Fruit fly (Drosophila melanogaster) whole organism, embryonic: Measurements from ENCODE around the gene AlaRS.

Source experiments
- CG10543 ChIP-seq: fragments of 200-800 bp; sonication (Bioruptor generic); optimal IDR thresholded peaks from 3 replicates; lab custom pipeline; 2017; ENCODE audit warnings: missing biosample characterization, mild to moderate bottlenecking, missing genetic modification characterization, moderate library complexity
- CG11247 ChIP-seq: fragments of 200-800 bp; sonication (Bioruptor generic); IDR thresholded peaks from 2 replicates; pipeline ENCODE4 v1.3.6; 2022; ENCODE audit warnings: missing biosample characterization, missing genetic modification characterization
- CG13775 ChIP-seq: fragments of 200-800 bp; sonication (Bioruptor generic); optimal IDR thresholded peaks from 3 replicates; lab custom pipeline; 2017; ENCODE audit warnings: missing biosample characterization, mild to moderate bottlenecking, missing genetic modification characterization
- CG15073 ChIP-seq: fragments of 200-800 bp; sonication (Bioruptor generic); optimal IDR thresholded peaks from 2 replicates; lab custom pipeline; 2016; ENCODE audit warnings: missing biosample characterization, missing genetic modification characterization
- CG1603 ChIP-seq: fragments of 200-800 bp; sonication (Bioruptor generic); optimal IDR thresholded peaks from 2 replicates; lab custom pipeline; 2019; ENCODE audit warnings: missing biosample characterization, mild to moderate bottlenecking, missing genetic modification characterization, moderate library complexity
- CG17328 ChIP-seq: fragments of 200-800 bp; sonication (Bioruptor generic); IDR thresholded peaks from 2 replicates; pipeline ENCODE4 v1.3.6; 2022; ENCODE audit warnings: missing biosample characterization, missing genetic modification characterization
- CG17361 ChIP-seq: fragments of 200-800 bp; sonication (Bioruptor generic); IDR thresholded peaks from 3 replicates; pipeline ENCODE4 v1.3.6; 2022; ENCODE audit warnings: missing biosample characterization, missing genetic modification characterization
- CG18764 ChIP-seq: fragments of 200-800 bp; sonication (Bioruptor generic); optimal IDR thresholded peaks from 3 replicates; lab custom pipeline; 2016; ENCODE audit warnings: missing biosample characterization, missing genetic modification characterization
- CG2116 ChIP-seq: fragments of 200-800 bp; sonication (Bioruptor generic); optimal IDR thresholded peaks from 3 replicates; lab custom pipeline; 2018; ENCODE audit warnings: missing biosample characterization, mild to moderate bottlenecking, missing genetic modification characterization
- CG2129 ChIP-seq: fragments of 200-800 bp; sonication (Bioruptor generic); IDR thresholded peaks from 2 replicates; pipeline ENCODE4 v1.3.6; 2022; ENCODE audit warnings: missing biosample characterization, missing genetic modification characterization; ENCODE audit not compliant: partially characterized antibody
- CG30403 ChIP-seq: fragments of 200-800 bp; sonication (Bioruptor generic); optimal IDR thresholded peaks from 3 replicates; lab custom pipeline; 2016; ENCODE audit warnings: missing biosample characterization, missing genetic modification characterization
- CG3726 ChIP-seq: fragments of 200-800 bp; sonication (Bioruptor generic); IDR thresholded peaks from 3 replicates; pipeline ENCODE4, ENCODE4 v1.3.6; 2022; ENCODE audit warnings: missing biosample characterization, missing genetic modification characterization
- CG3995 ChIP-seq: fragments of 200-800 bp; sonication (Bioruptor generic); optimal IDR thresholded peaks from 3 replicates; lab custom pipeline; 2016; ENCODE audit warnings: missing biosample characterization, missing genetic modification characterization
- CG4854 ChIP-seq: fragments of 200-800 bp; sonication (Bioruptor generic); optimal IDR thresholded peaks from 2 replicates; lab custom pipeline; 2016; ENCODE audit warnings: missing biosample characterization, missing genetic modification characterization, inconsistent platforms
- CG7745 ChIP-seq: fragments of 200-800 bp; sonication (Bioruptor generic); optimal IDR thresholded peaks from 2 replicates; lab custom pipeline; 2018; ENCODE audit warnings: missing biosample characterization, mild to moderate bottlenecking, missing genetic modification characterization, moderate library complexity
- CG8089 ChIP-seq: fragments of 200-800 bp; sonication (Bioruptor generic); optimal IDR thresholded peaks from 3 replicates; lab custom pipeline; 2016; ENCODE audit warnings: missing biosample characterization, missing genetic modification characterization
- CrebB ChIP-seq: fragments of 200-800 bp; sonication (Bioruptor generic); optimal IDR thresholded peaks from 3 replicates; lab custom pipeline; 2018; ENCODE audit warnings: missing biosample characterization, mild to moderate bottlenecking, missing genetic modification characterization
- D19A ChIP-seq: fragments of 200-800 bp; optimal IDR thresholded peaks from 3 replicates; lab custom pipeline; 2019; ENCODE audit warnings: missing biosample characterization, mild to moderate bottlenecking, missing genetic modification characterization, moderate library complexity
- E2f1 ChIP-seq: fragments of 200-800 bp; sonication (Bioruptor generic); IDR thresholded peaks from 2 replicates; pipeline ENCODE4 v1.3.6; 2022; ENCODE audit warnings: missing biosample characterization, missing genetic modification characterization
- HmgD ChIP-seq: fragments of 200-800 bp; sonication (Bioruptor generic); optimal IDR thresholded peaks from 3 replicates; lab custom pipeline; 2016; ENCODE audit warnings: missing biosample characterization, missing genetic modification characterization
- Neu2 ChIP-seq: fragments of 200-800 bp; sonication (Bioruptor generic); optimal IDR thresholded peaks from 3 replicates; lab custom pipeline; 2016; ENCODE audit warnings: missing biosample characterization, missing genetic modification characterization, borderline replicate concordance
- Oli ChIP-seq: fragments of 200-800 bp; sonication (Bioruptor generic); optimal IDR thresholded peaks from 2 replicates; lab custom pipeline; 2018; ENCODE audit warnings: missing biosample characterization, mild to moderate bottlenecking, missing genetic modification characterization, moderate library complexity
- Poxn ChIP-seq: fragments of 200-800 bp; sonication (Bioruptor generic); IDR thresholded peaks from 2 replicates; pipeline ENCODE4 v1.3.6; 2022; ENCODE audit warnings: missing biosample characterization, missing genetic modification characterization
- Rx ChIP-seq: fragments of 200-800 bp; sonication (Bioruptor generic); IDR thresholded peaks from 2 replicates; pipeline ENCODE4 v1.3.6; 2022; ENCODE audit warnings: missing biosample characterization, missing genetic modification characterization
- Scr ChIP-seq: fragments of 200-800 bp; sonication (Bioruptor generic); IDR thresholded peaks from 2 replicates; pipeline ENCODE4 v1.3.6; 2022; ENCODE audit warnings: missing biosample characterization, missing genetic modification characterization; ENCODE audit not compliant: partially characterized antibody
- Sry-δ ChIP-seq: fragments of 200-800 bp; sonication (Bioruptor generic); optimal IDR thresholded peaks from 2 replicates; lab custom pipeline; 2016; ENCODE audit warnings: missing biosample characterization, missing genetic modification characterization
- TFAM ChIP-seq: fragments of 200-800 bp; sonication (Bioruptor generic); optimal IDR thresholded peaks from 2 replicates; lab custom pipeline; 2017; ENCODE audit warnings: missing biosample characterization, missing genetic modification characterization, inconsistent platforms
- aop ChIP-seq: fragments of 200-800 bp; sonication (Bioruptor generic); IDR thresholded peaks from 2 replicates; pipeline ENCODE4 v1.3.6; 2022; ENCODE audit warnings: missing biosample characterization, missing genetic modification characterization
- bowl ChIP-seq: fragments of 200-800 bp; sonication (Bioruptor generic); IDR thresholded peaks from 2 replicates; pipeline ENCODE4 v1.3.6; 2022; ENCODE audit warnings: missing biosample characterization, missing genetic modification characterization
- br ChIP-seq: fragments of >200 bp; optimal IDR thresholded peaks from 2 replicates; lab custom pipeline; 2017
- btn ChIP-seq: fragments of 200-800 bp; sonication (Bioruptor generic); optimal IDR thresholded peaks from 2 replicates; lab custom pipeline; 2016; ENCODE audit warnings: missing biosample characterization, missing genetic modification characterization
- cad ChIP-seq: fragments of >200 bp; optimal IDR thresholded peaks from 2 replicates; lab custom pipeline; 2017; ENCODE audit warnings: missing biosample characterization, missing genetic modification characterization
- ci ChIP-seq: fragments of 200-800 bp; sonication (Bioruptor generic); IDR thresholded peaks from 3 replicates; pipeline ENCODE4 v1.3.6; 2022; ENCODE audit warnings: missing biosample characterization, missing genetic modification characterization
- cwo ChIP-seq: fragments of 200-800 bp; sonication (Bioruptor generic); optimal IDR thresholded peaks from 3 replicates; lab custom pipeline; 2017; ENCODE audit warnings: missing biosample characterization, missing genetic modification characterization, mild to moderate bottlenecking, moderate library complexity, missing genetic modification reagents
- dan ChIP-seq: fragments of 200-800 bp; sonication (Bioruptor generic); IDR thresholded peaks from 2 replicates; pipeline ENCODE4 v1.3.6; 2022; ENCODE audit warnings: missing biosample characterization, missing genetic modification characterization
- danr ChIP-seq: fragments of 200-800 bp; sonication (Bioruptor generic); IDR thresholded peaks from 2 replicates; pipeline ENCODE4 v1.3.6; 2022; ENCODE audit warnings: missing biosample characterization, missing genetic modification characterization
- dimm ChIP-seq: fragments of 200-800 bp; sonication (Bioruptor generic); IDR thresholded peaks from 2 replicates; pipeline ENCODE4 v1.3.6; 2022; ENCODE audit warnings: missing biosample characterization, missing genetic modification characterization
- exex ChIP-seq: fragments of 200-800 bp; sonication (Bioruptor generic); optimal IDR thresholded peaks from 4 replicates; lab custom pipeline; 2018; ENCODE audit warnings: missing biosample characterization, mild to moderate bottlenecking, missing genetic modification characterization, moderate library complexity
- hbn ChIP-seq: fragments of 200-800 bp; sonication (Bioruptor generic); IDR thresholded peaks from 2 replicates; pipeline ENCODE4 v1.3.6; 2022; ENCODE audit warnings: missing biosample characterization, missing genetic modification characterization; ENCODE audit not compliant: partially characterized antibody
- mirr ChIP-seq: fragments of 200-800 bp; sonication (Bioruptor generic); optimal IDR thresholded peaks from 3 replicates; lab custom pipeline; 2018; ENCODE audit warnings: missing biosample characterization, mild to moderate bottlenecking, missing genetic modification characterization
- nau ChIP-seq: fragments of 200-800 bp; sonication (Bioruptor generic); optimal IDR thresholded peaks from 3 replicates; lab custom pipeline; 2017; ENCODE audit warnings: missing biosample characterization, mild to moderate bottlenecking, missing genetic modification characterization, missing genetic modification reagents
- onecut ChIP-seq: fragments of 200-800 bp; sonication (Bioruptor generic); IDR thresholded peaks from 2 replicates; pipeline ENCODE4 v1.3.6; 2022; ENCODE audit warnings: missing biosample characterization, missing genetic modification characterization
- otp ChIP-seq: fragments of 200-800 bp; sonication (Bioruptor generic); IDR thresholded peaks from 3 replicates; pipeline ENCODE4, ENCODE4 v1.3.6; 2022; ENCODE audit warnings: missing biosample characterization, missing genetic modification characterization
- pb ChIP-seq: fragments of 200-800 bp; sonication (Bioruptor generic); optimal IDR thresholded peaks from 3 replicates; lab custom pipeline; 2016; ENCODE audit warnings: missing biosample characterization, missing genetic modification characterization
- sens ChIP-seq: fragments of 200-800 bp; sonication (Bioruptor generic); peaks from one replicate; lab custom pipeline; 2016; ENCODE audit warnings: missing biosample characterization, missing genetic modification characterization
- sisA ChIP-seq: fragments of 200-800 bp; sonication (Bioruptor generic); IDR thresholded peaks from 2 replicates; pipeline ENCODE4 v1.3.6; 2022; ENCODE audit warnings: missing biosample characterization, missing genetic modification characterization
- sna ChIP-seq: fragments of 200-800 bp; sonication (Bioruptor generic); IDR thresholded peaks from 2 replicates; pipeline ENCODE4 v1.3.6; 2022; ENCODE audit warnings: missing biosample characterization, missing genetic modification characterization; ENCODE audit not compliant: partially characterized antibody
- tgo ChIP-seq: fragments of 200-800 bp; sonication (Bioruptor generic); IDR thresholded peaks from 3 replicates; pipeline ENCODE4 v1.3.6; 2022; ENCODE audit warnings: missing biosample characterization, missing genetic modification characterization
- vvl ChIP-seq: fragments of 200-800 bp; sonication (Bioruptor generic); IDR thresholded peaks from 2 replicates; pipeline ENCODE4 v1.3.6; 2022; ENCODE audit warnings: missing biosample characterization, missing genetic modification characterization
- zf30C ChIP-seq: fragments of 200-800 bp; sonication (Bioruptor generic); optimal IDR thresholded peaks from 3 replicates; lab custom pipeline; 2018; ENCODE audit warnings: missing biosample characterization, mild to moderate bottlenecking, missing genetic modification characterization
- zfh1 ChIP-seq: fragments of 200-800 bp; sonication (Bioruptor generic); IDR thresholded peaks from 3 replicates; pipeline ENCODE4 v1.3.6; 2022; ENCODE audit warnings: missing biosample characterization, missing genetic modification characterization
- zfh2 ChIP-seq: fragments of 200-800 bp; sonication (Bioruptor generic); optimal IDR thresholded peaks from 2 replicates; lab custom pipeline; 2016; ENCODE audit warnings: missing biosample characterization, missing genetic modification characterization

The AlaRS gene

dm6 chr2L:8382646-8383045 lies 1.1 kb upstream of the AlaRS start, which contains the start of the genes CG13392 and Rcd4 (continued):
- TF ChIP-seq dimm (GFP tag; lab: Robert Waterston, UW) = no peak
- TF ChIP-seq CG2129 = no peak
- TF ChIP-seq Scr = peak; percentile 64
- peak; percentile 75; the same call in 2 of the 3 replicates for TF ChIP-seq zfh1 (GFP tag; lab: Robert Waterston, UW)
- peak; percentile 49; the same call in 1 of the 2 replicates for TF ChIP-seq onecut (GFP tag; lab: Robert Waterston, UW)
- no peak for TF ChIP-seq CG15073 (GFP tag; lab: Kevin White, UChicago)
- peak; percentile 87 for TF ChIP-seq vvl (GFP tag; lab: Robert Waterston, UW)
- TF ChIP-seq danr (GFP tag; lab: Robert Waterston, UW) = no peak
- 0 out of 2 replicates have a peak, but pooled peaks have one; percentile 18 for TF ChIP-seq CG17328
- TF ChIP-seq sens = peak; percentile 91
- TF ChIP-seq zfh2 (GFP tag; lab: Kevin White, UChicago) = peak; percentile 82
- TF ChIP-seq cwo (GFP tag; lab: Kevin White, UChicago) = no peak
- TF ChIP-seq cad (GFP tag; lab: Kevin White, UChicago) = no peak
- TF ChIP-seq Neu2 (GFP tag; lab: Kevin White, UChicago) = no peak
- TF ChIP-seq CG3995 (GFP tag; lab: Kevin White, UChicago) = peak; percentile 66
- TF ChIP-seq CG30403 = peak; percentile 71
- TF ChIP-seq zf30C (GFP tag; lab: Kevin White, UChicago) = peak; percentile 36
- TF ChIP-seq CG1603 (tag; lab: Kevin White, UChicago) = peak; percentile 85
- no peak for TF ChIP-seq Poxn
- peak; percentile 50; the same call in 2 of the 3 replicates for TF ChIP-seq otp (GFP tag; lab: Robert Waterston, UW)
- no peak for TF ChIP-seq CG7745 (tag; lab: Kevin White, UChicago)
- TF ChIP-seq CG17361 (GFP tag; lab: Robert Waterston, UW) = peak; percentile 28; the same call in 1 of the 3 replicates
- peak; percentile 63 for TF ChIP-seq HmgD (GFP tag; lab: Kevin White, UChicago)
- no peak for TF ChIP-seq aop (GFP tag; lab: Robert Waterston, UW)
- TF ChIP-seq tgo = 0 out of 3 replicates have a peak, but pooled peaks have one; percentile 20
- no peak for TF ChIP-seq dan (GFP tag; lab: Robert Waterston, UW)
- peak; percentile 73 for TF ChIP-seq Sry-δ (GFP tag; lab: Kevin White, UChicago)
- no peak for TF ChIP-seq TFAM
- peak; percentile 33; the same call in 1 of the 2 replicates for TF ChIP-seq E2f1 (GFP tag; lab: Robert Waterston, UW)
- no peak for TF ChIP-seq bowl (GFP tag; lab: Robert Waterston, UW)
- peak; percentile 11 for TF ChIP-seq CG8089 (GFP tag; lab: Kevin White, UChicago)
- peak; percentile 97 for TF ChIP-seq CG2116 (GFP tag; lab: Kevin White, UChicago)
- peak; percentile 42 for TF ChIP-seq exex (tag; lab: Kevin White, UChicago)
- peak; percentile 61 for TF ChIP-seq CG10543 (GFP tag; lab: Kevin White, UChicago)
- peak; percentile 21 for TF ChIP-seq CG13775
- TF ChIP-seq Oli (tag; lab: Kevin White, UChicago) = no peak
- no peak for TF ChIP-seq br (lab: Kevin White, UChicago)
- peak; percentile 45 for TF ChIP-seq CG4854 (GFP tag; lab: Kevin White, UChicago)
- peak; percentile 71; the same call in 1 of the 2 replicates for TF ChIP-seq sna
- peak; percentile 70 for TF ChIP-seq CG18764 (GFP tag; lab: Kevin White, UChicago)
- TF ChIP-seq Rx (GFP tag; lab: Robert Waterston, UW) = no peak
- TF ChIP-seq btn (GFP tag; lab: Kevin White, UChicago) = peak; percentile 30
- peak; percentile 32 for TF ChIP-seq nau (GFP tag; lab: Kevin White, UChicago)
- TF ChIP-seq D19A (tag; lab: Kevin White, UChicago) = no peak
- peak; percentile 69 for TF ChIP-seq CG11247 (GFP tag; lab: Robert Waterston, UW)
- TF ChIP-seq hbn = peak; percentile 53; the same call in 1 of the 2 replicates
- peak; percentile 68; the same call in 2 of the 3 replicates for TF ChIP-seq ci
- 0 out of 2 replicates have a peak, but pooled peaks have one; percentile 33 for TF ChIP-seq sisA (GFP tag; lab: Robert Waterston, UW)
- peak; percentile 65 for TF ChIP-seq mirr (GFP tag; lab: Kevin White, UChicago)
- peak; percentile 63 for TF ChIP-seq pb (GFP tag; lab: Kevin White, UChicago)
- TF ChIP-seq CrebB (tag; lab: Kevin White, UChicago) = peak; percentile 50
- no peak for TF ChIP-seq CG3726 (GFP tag; lab: Robert Waterston, UW)
